Worm (Caenorhabditis elegans) whole organism, L1 larva: ENCODE results near the gene ifet-1.

Experiments used
- hlh-17 ChIP-seq: fragments of 200-800 bp; sonication (Bioruptor generic); optimal IDR thresholded peaks from 2 replicates; lab custom pipeline; 2018; ENCODE audit warnings: missing genetic modification characterization, mild to moderate bottlenecking, missing compliant biosample characterization, moderate library complexity, borderline replicate concordance
- unc-62 ChIP-seq: fragments of 150-350 bp; optimal IDR thresholded peaks from 2 replicates; lab custom pipeline; 2014; ENCODE audit warnings: missing biosample characterization, missing genetic modification reagents, missing genetic modification characterization

DNA sequence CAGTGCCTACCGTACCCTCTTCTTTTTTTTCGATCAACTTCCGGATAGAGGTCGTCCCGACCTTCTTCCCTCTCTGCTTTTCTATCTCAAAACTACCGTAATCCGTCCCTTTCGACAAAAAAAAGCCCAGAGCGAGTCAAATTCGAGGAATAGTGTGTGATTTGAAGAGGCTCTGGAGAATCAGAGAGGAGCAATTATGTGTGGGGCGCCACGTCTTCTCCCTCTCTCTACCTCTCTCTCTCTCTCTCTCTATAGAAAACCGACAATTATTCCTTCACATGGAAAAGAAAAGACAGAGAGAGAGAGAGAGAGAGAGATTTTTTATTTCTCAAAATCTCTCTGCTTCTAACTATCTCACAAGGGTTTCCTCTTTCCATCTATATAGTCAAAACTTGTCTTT lies 18.4 kb downstream of the ifet-1 start:
- TF ChIP-seq hlh-17 (GFP tag; lab: Kevin White, UChicago) = no peak
- no peak for TF ChIP-seq unc-62 (GFP tag; lab: Kevin White, UChicago)
